Worm (Caenorhabditis elegans): ENCODE measurements around the gene rol-6.

Gene rol-6

DNA sequence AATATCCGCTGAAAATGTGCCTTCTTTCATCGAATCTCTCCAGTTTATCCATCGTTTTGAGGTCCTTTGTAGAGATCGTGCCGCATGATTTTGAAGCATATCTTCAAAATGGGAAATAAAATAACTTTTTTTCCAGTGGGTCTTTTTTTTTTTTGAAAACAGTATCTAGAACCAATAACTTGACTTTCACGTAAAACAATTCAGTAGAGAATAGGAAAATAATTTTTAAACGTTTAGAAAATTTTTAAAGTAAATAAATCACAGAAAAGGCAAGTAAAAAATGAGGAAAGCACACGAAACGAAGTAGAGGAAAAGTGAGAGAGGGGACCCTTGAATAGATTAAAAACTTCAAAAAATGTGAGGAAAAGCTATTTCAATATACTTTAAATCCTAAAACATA is 34.0 kb upstream of the rol-6 start, which contains the start of gene chdh-1:
TSS of gene chdh-1 (minus strand) at position 101 of the 400 bp plus-strand sequence.
- TF ChIP-seq peb-1 (tag; optimal IDR thresholded peaks at IDR 0.05) (no peak), ztf-4 (tag; optimal IDR thresholded peaks at IDR 0.05) (no peak), blmp-1 (tag; optimal IDR thresholded peaks at IDR 0.05; ENCODE audit: insufficient read depth) (no peak), ZK546.5 (tag; optimal IDR thresholded peaks at IDR 0.05) (no peak), crh-2 (tag; optimal IDR thresholded peaks at IDR 0.05) (no peak), zag-1 (tag; optimal IDR thresholded peaks at IDR 0.05) (no peak), mbf-1 (tag; optimal IDR thresholded peaks at IDR 0.05) (no peak), C34F6.9 (tag; optimal IDR thresholded peaks at IDR 0.05) (no peak), gmeb-1 (tag; optimal IDR thresholded peaks at IDR 0.05) (no peak), unc-39 (tag; optimal IDR thresholded peaks at IDR 0.05) (no peak), nhr-77 (tag; optimal IDR thresholded peaks at IDR 0.05) (no peak), unc-55 (GFP tag; optimal IDR thresholded peaks at IDR 0.05) (no peak), nhr-11 (tag; optimal IDR thresholded peaks at IDR 0.05) (no peak)

DNA sequence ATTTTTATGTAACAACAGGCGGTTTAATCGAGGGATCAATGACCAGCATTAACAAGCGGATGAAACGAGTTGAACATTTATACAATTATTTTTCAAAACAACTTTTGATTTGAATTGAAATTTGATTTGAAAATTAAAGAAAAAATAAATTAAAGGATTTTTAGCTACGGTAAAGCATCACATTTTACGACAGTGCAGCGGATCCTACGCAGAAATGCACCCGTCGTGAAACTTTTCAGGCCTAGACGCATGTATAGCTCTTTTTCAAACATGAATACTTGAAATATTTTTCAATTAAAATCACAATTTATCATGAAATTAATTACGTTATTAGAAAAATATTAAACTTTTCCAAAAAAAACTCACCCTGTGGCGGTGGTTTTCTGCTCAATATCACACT is 31.8 kb upstream of the rol-6 start:
- TF ChIP-seq nhr-21 (tag; optimal IDR thresholded peaks at IDR 0.05): no peak
- no peak for TF ChIP-seq lin-11 (tag; optimal IDR thresholded peaks at IDR 0.05)
- TF ChIP-seq lin-13 (GFP tag; optimal IDR thresholded peaks at IDR 0.05): no peak
- TF ChIP-seq elt-1 (tag; optimal IDR thresholded peaks at IDR 0.05): no peak
- peak in 1 of 2 experiments; percentile 86 for TF ChIP-seq lsy-2 (tag; optimal IDR thresholded peaks at IDR 0.05)
- no peak for TF ChIP-seq nhr-11 (tag; optimal IDR thresholded peaks at IDR 0.05)

DNA sequence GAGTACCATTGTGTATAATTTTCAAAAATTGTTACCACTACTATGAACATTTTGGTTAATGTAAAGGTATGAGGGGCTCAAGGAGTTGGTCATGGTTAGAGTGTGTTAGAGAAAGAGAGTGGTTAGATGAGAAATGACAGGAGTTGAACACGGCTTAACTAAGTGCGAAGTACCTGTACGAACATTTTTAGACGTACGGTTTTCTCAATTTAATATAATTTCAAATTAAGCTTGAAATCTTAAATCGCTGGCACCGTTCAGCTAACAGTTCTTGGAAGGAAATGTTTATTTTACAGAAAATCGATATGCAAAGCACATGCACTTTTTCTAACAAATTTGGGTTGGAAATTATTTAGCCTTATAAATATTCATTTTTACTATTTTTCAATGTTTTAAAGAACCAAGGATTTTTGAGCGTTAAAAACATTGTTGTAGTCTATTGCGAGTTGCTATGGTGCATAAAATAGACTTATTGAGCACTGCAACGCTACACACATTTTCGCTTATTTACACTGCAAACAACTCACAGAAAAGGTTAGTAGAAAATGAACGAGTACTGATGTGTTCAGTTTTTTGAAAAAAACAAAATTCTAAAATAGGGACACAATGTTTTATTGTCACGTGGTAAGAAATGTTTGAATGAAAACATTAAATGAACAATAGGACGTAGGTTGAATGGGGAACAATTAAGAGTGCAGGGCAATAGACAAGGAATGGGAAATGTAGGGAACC is 31.1 kb upstream of the rol-6 start, which contains the start of gene sphk-1:
TSS of gene sphk-1 (minus strand) at position 51 of the 732 bp plus-strand sequence.
- TF ChIP-seq elt-1 (tag; optimal IDR thresholded peaks at IDR 0.05): no peak
- TF ChIP-seq unc-62 (GFP tag; optimal IDR thresholded peaks at IDR 0.05): no peak
- no peak for TF ChIP-seq nhr-6 (tag; optimal IDR thresholded peaks at IDR 0.05)
- TF ChIP-seq ama-1 (optimal IDR thresholded peaks at IDR 0.05): no peak
- TF ChIP-seq blmp-1 (tag; optimal IDR thresholded peaks at IDR 0.05; ENCODE audit: insufficient read depth): no peak
- TF ChIP-seq ztf-11 (tag; optimal IDR thresholded peaks at IDR 0.05): no peak
- TF ChIP-seq nhr-12 (tag; optimal IDR thresholded peaks at IDR 0.05): no peak

DNA sequence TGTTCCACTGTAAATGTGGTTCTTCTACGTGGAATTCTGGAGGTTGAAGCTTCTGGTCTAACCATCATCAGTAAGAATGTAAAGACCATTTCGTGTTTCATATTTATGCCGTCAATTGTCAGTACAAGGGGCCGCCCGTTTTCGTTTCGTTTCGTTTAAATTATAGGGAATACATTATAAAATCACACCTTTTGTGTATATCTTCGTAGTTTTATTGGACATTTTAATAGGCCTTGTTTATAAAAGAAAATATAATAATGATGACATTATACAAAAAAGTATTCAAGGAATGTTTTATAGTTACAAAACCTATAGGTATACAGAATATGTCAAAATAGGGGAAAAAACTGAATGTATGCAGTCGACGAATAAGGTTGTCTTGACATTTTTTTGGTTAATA is 29.1 kb upstream of the rol-6 start, which contains the start of gene ceh-7:
TSS of gene ceh-7 (minus strand) at position 101 of the 400 bp plus-strand sequence.
- TF ChIP-seq lin-39 (tag; optimal IDR thresholded peaks at IDR 0.05) (no peak), ztf-1 (GFP tag; conservative IDR thresholded peaks at IDR 0.05) (no peak), nhr-6 (tag; optimal IDR thresholded peaks at IDR 0.05) (no peak), lin-13 (GFP tag; optimal IDR thresholded peaks at IDR 0.05) (no peak), aly-2 (tag; optimal IDR thresholded peaks at IDR 0.05) (no peak), elt-1 (tag; optimal IDR thresholded peaks at IDR 0.05) (no peak), nhr-23 (tag; optimal IDR thresholded peaks at IDR 0.05) (no peak), ztf-4 (tag; optimal IDR thresholded peaks at IDR 0.05) (no peak), mab-5 (tag; optimal IDR thresholded peaks at IDR 0.05) (no peak)

DNA sequence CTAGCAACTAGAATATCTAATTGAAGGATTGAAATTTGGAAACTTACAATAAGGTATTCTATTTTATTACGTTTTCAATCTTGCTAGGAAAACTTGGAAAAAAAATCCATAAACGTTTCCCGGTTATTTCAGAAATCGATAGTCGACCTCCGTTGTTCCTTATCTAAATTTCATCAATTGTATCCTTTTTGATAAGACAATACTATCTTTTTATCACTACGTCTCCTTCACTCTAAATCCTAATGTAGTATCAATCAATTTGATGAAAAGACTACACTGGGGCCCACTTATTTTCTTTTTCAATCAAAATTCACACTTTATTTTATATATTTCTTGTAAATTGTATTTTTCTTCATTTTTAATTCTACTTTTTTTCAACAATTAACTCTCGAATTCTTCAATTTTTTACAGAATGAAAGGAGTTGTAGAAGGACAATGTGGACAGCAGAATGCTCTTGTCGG is 28.4 kb upstream of the rol-6 start, which contains the start of gene prx-5:
TSS of gene prx-5 (plus strand) at position 412 of the 462 bp plus-strand sequence.
- TF ChIP-seq mab-5 (tag; optimal IDR thresholded peaks at IDR 0.05): no peak
- TF ChIP-seq snpc-4 (tag; optimal IDR thresholded peaks at IDR 0.05): no peak
- peak; percentile 51 for TF ChIP-seq fos-1 (tag; optimal IDR thresholded peaks at IDR 0.05)
- no peak for TF ChIP-seq ztf-11 (tag; optimal IDR thresholded peaks at IDR 0.05)

DNA sequence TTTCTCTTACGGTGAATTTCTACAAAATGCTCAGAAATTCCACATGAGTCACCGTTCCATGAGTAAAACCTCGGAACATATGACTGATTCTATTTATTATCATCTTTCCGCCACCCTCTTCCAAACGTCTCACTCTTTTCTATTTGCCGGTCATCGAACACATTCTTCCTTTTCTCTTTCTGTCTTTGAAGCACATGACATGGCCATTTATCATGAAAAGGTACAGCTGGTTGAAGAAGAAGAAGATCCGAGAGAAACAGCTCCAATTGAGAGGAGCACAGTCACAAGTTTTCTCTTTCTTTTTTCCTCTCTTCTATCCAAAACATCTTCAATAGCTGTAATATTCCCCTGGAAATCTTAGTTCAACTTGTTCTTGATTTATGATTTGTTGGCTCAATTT is 25.8 kb upstream of the rol-6 start, which contains the start of gene cup-16:
TSS of gene cup-16 (plus strand) at position 132 of the 400 bp plus-strand sequence.
- no peak for TF ChIP-seq crh-2 (tag; optimal IDR thresholded peaks at IDR 0.05)
- TF ChIP-seq ama-1 (optimal IDR thresholded peaks at IDR 0.05): no peak
- TF ChIP-seq elt-1 (tag; optimal IDR thresholded peaks at IDR 0.05): no peak
- peak; percentile 64 for TF ChIP-seq sma-9 (GFP tag; optimal IDR thresholded peaks at IDR 0.05)
- TF ChIP-seq sma-9 (tag; optimal IDR thresholded peaks at IDR 0.05): no peak
- no peak for TF ChIP-seq nhr-237 (tag; optimal IDR thresholded peaks at IDR 0.05)
- no peak for TF ChIP-seq dmd-4 (tag; optimal IDR thresholded peaks at IDR 0.05)
- TF ChIP-seq zag-1 (tag; optimal IDR thresholded peaks at IDR 0.05): no peak
- TF ChIP-seq sem-4 (tag; optimal IDR thresholded peaks at IDR 0.05): peak; percentile 6
- no peak for TF ChIP-seq aly-2 (tag; optimal IDR thresholded peaks at IDR 0.05)
- no peak for TF ChIP-seq blmp-1 (tag; optimal IDR thresholded peaks at IDR 0.05; ENCODE audit: insufficient read depth)
- peak; percentile 19 for TF ChIP-seq C34F6.9 (tag; optimal IDR thresholded peaks at IDR 0.05)
- TF ChIP-seq egl-27 (tag; optimal IDR thresholded peaks at IDR 0.05): no peak
- TF ChIP-seq elt-3 (tag; optimal IDR thresholded peaks at IDR 0.05): no peak
- no peak for TF ChIP-seq nhr-6 (tag; optimal IDR thresholded peaks at IDR 0.05)
- TF ChIP-seq unc-55 (GFP tag; optimal IDR thresholded peaks at IDR 0.05): no peak
- no peak for TF ChIP-seq snpc-4 (tag; optimal IDR thresholded peaks at IDR 0.05)
- no peak for TF ChIP-seq ztf-1 (GFP tag; conservative IDR thresholded peaks at IDR 0.05)
- peak in 1 of 2 experiments; percentile 63 for TF ChIP-seq lsy-2 (tag; optimal IDR thresholded peaks at IDR 0.05)
- no peak for TF ChIP-seq lin-11 (tag; optimal IDR thresholded peaks at IDR 0.05)
- TF ChIP-seq lin-39 (tag; optimal IDR thresholded peaks at IDR 0.05): no peak
- no peak for TF ChIP-seq nhr-23 (tag; optimal IDR thresholded peaks at IDR 0.05)
- TF ChIP-seq ztf-4 (tag; optimal IDR thresholded peaks at IDR 0.05): no peak
- no peak for TF ChIP-seq gmeb-1 (tag; optimal IDR thresholded peaks at IDR 0.05)
- peak; percentile 38 for TF ChIP-seq nhr-129 (tag; optimal IDR thresholded peaks at IDR 0.05)
- no peak for TF ChIP-seq sma-3 (GFP tag; optimal IDR thresholded peaks at IDR 0.05)
- TF ChIP-seq F13H6.1 (tag; optimal IDR thresholded peaks at IDR 0.05): peak; percentile 55

All from whole organism, L2 larva.